Fruit fly (Drosophila melanogaster) S2 (cell line): Measurements from ENCODE around the gene sinu.

Source experiments
- CG8478 ChIP-seq: fragments of >200 bp; optimal IDR thresholded peaks from 2 replicates; lab custom pipeline; 2018
- CTCF ChIP-seq, 2 experiments: fragments of >200 bp; optimal IDR thresholded peaks; 2 replicates each; lab custom pipeline; 2018

dm6 chr3L:5542772-5543371, 18.5 kb downstream of the sinu start:
- TF ChIP-seq CG8478 (no peak), CTCF (optimal IDR thresholded peaks at IDR 0.05; lab: Kevin White, UChicago) (no peak)
